Fruit fly (Drosophila melanogaster): ENCODE results near the gene CG4022.

CG4022 gene

DNA sequence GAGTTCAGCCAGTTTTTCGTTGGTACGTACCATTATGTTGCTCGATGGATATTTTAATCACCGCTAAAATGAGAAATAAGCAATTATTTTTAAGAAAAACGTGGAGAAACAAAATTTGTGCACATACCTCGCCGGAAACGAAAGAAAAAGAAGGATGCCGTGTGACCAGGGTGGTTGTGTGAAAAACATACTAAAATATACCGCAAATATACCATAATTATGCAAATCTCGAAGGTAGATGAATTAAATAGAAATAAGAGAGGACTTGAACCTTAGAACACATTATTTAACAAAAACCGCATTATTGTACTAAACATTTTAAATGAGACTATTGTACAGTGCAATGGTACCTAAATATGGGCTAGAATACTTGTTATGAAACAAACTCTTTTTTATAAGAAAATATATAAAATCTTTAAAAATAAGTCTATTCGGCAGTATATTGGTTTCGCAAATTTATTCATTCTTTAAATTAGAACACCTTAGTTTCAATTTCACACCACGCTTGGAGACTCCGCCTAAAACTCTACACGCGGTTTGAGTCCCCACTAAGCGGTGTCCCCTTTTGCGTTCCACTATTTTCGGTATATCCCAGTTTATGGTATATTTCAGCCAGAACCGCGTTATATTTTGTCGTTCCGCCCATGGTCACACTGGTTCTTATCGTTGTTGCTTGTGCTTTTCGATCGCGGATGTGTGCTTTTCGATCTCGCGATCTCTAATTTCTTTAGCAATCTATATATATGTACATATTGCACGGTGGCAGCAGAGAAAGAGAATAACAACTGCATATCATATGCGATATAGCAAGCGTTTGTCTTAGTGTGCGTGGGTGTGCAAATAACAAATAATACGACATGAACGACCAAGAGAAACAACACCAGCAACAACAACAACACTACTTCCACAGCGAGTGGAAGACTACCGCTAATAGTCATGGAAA, 19.3 kb upstream of the CG4022 start, which contains the start of the genes RpS17 and MTF-1 (continued):
- no peak for TF ChIP-seq Elba2 (GFP tag; optimal IDR thresholded peaks at IDR 0.05)
- TF ChIP-seq TFAM (GFP tag; optimal IDR thresholded peaks at IDR 0.05) = no peak
- peak; percentile 56; the same call in 1 of the 4 replicates for TF ChIP-seq Dll (GFP tag; IDR thresholded peaks at IDR 0.05; ENCODE audit: partially characterized antibody)
- 0 out of 2 replicates have a peak, but pooled peaks have one; percentile 22 for TF ChIP-seq Rx (GFP tag; IDR thresholded peaks at IDR 0.05)
- no peak for TF ChIP-seq Six4 (GFP tag; optimal IDR thresholded peaks at IDR 0.05)
- TF ChIP-seq dysf (GFP tag; IDR thresholded peaks at IDR 0.05) = 0 out of 3 replicates have a peak, but pooled peaks have one; percentile 32
- TF ChIP-seq hth (optimal IDR thresholded peaks at IDR 0.05) = no peak
- peak; percentile 10 for TF ChIP-seq Mad (GFP tag; optimal IDR thresholded peaks at IDR 0.05)
- TF ChIP-seq sd (tag; optimal IDR thresholded peaks at IDR 0.05) = no peak
- no peak for TF ChIP-seq CG4820 (GFP tag; optimal IDR thresholded peaks at IDR 0.05)
- TF ChIP-seq CG9215 (GFP tag; IDR thresholded peaks at IDR 0.05) = no peak
- no peak for TF ChIP-seq CG16815 (GFP tag; optimal IDR thresholded peaks at IDR 0.05)
- no peak for TF ChIP-seq chn (GFP tag; optimal IDR thresholded peaks at IDR 0.05)
- TF ChIP-seq CG17912 (GFP tag; optimal IDR thresholded peaks at IDR 0.05) = peak; percentile 78
- TF ChIP-seq esg (GFP tag; conservative IDR thresholded peaks at IDR 0.05) = no peak
- peak; percentile 55 for TF ChIP-seq CG12769 (tag; optimal IDR thresholded peaks at IDR 0.05)
- peak; percentile 37 for TF ChIP-seq CG7839 (tag; optimal IDR thresholded peaks at IDR 0.05)
- TF ChIP-seq Pdp1 (GFP tag; optimal IDR thresholded peaks at IDR 0.05) = peak in 1 of 2 experiments; percentile 57
- no peak for TF ChIP-seq CG14965 (GFP tag; optimal IDR thresholded peaks at IDR 0.05; ENCODE audit: borderline replicate concordance)
- TF ChIP-seq h (optimal IDR thresholded peaks at IDR 0.05) = no peak
- peak; percentile 79 for TF ChIP-seq CG9727 (GFP tag; optimal IDR thresholded peaks at IDR 0.05)
- TF ChIP-seq CG33557 (GFP tag; optimal IDR thresholded peaks at IDR 0.05) = peak; percentile 39
- peak; percentile 64 for TF ChIP-seq CG2116 (GFP tag; optimal IDR thresholded peaks at IDR 0.05)
- TF ChIP-seq CG12104 (GFP tag; optimal IDR thresholded peaks at IDR 0.05) = peak; percentile 5
- no peak for TF ChIP-seq Sin3A (optimal IDR thresholded peaks at IDR 0.05)
- TF ChIP-seq Poxn (GFP tag; IDR thresholded peaks at IDR 0.05) = no peak
- TF ChIP-seq abd-A (tag; optimal IDR thresholded peaks at IDR 0.05) = no peak
- TF ChIP-seq Dref (GFP tag; IDR thresholded peaks at IDR 0.05) = peak; percentile 9; the same call in 1 of the 2 replicates
- TF ChIP-seq sob (GFP tag; IDR thresholded peaks at IDR 0.05) = peak; percentile 55; the same call in 1 of the 2 replicates
- TF ChIP-seq CG11696 (GFP tag; IDR thresholded peaks at IDR 0.05) = peak; percentile 9; the same call in 1 of the 2 replicates
- TF ChIP-seq otp (GFP tag; IDR thresholded peaks at IDR 0.05) = peak; percentile 46; the same call in 1 of the 3 replicates
- peak; percentile 98 for TF ChIP-seq CG12155 (GFP tag; optimal IDR thresholded peaks at IDR 0.05)
- peak; percentile 39 for TF ChIP-seq Dp (GFP tag; optimal IDR thresholded peaks at IDR 0.05)
- TF ChIP-seq CG31224 (GFP tag; IDR thresholded peaks at IDR 0.05) = no peak
- peak; percentile 16 for TF ChIP-seq CG8924 (tag; optimal IDR thresholded peaks at IDR 0.05)
- no peak for TF ChIP-seq ems (GFP tag; optimal IDR thresholded peaks at IDR 0.05)
- TF ChIP-seq btn (GFP tag; optimal IDR thresholded peaks at IDR 0.05) = no peak
- TF ChIP-seq CG31365 (tag; optimal IDR thresholded peaks at IDR 0.05) = peak; percentile 25
- TF ChIP-seq Hey (tag; optimal IDR thresholded peaks at IDR 0.05) = no peak
- TF ChIP-seq lbe (GFP tag; optimal IDR thresholded peaks at IDR 0.05) = peak; percentile 28
- TF ChIP-seq Doc3 (GFP tag; IDR thresholded peaks at IDR 0.05; ENCODE audit: partially characterized antibody) = no peak
- peak; percentile 35 for TF ChIP-seq CG8388 (GFP tag; optimal IDR thresholded peaks at IDR 0.05)
- TF ChIP-seq pros (GFP tag; optimal IDR thresholded peaks at IDR 0.05) = no peak
- TF ChIP-seq Mes4 (GFP tag; optimal IDR thresholded peaks at IDR 0.05) = peak; percentile 78
- no peak for TF ChIP-seq Hr51 (GFP tag; optimal IDR thresholded peaks at IDR 0.05)
- no peak for TF ChIP-seq rib (GFP tag; IDR thresholded peaks at IDR 0.05)
- TF ChIP-seq pum (GFP tag; optimal IDR thresholded peaks at IDR 0.05) = no peak
- peak; percentile 72; the same call in 2 of the 3 replicates for TF ChIP-seq CG11456 (GFP tag; IDR thresholded peaks at IDR 0.05)
- TF ChIP-seq Nf-YA (GFP tag; IDR thresholded peaks at IDR 0.05) = peak; percentile 73

Measured in whole organism, embryonic.